Fruit fly (Drosophila melanogaster): ENCODE measurements around the gene Grx3.
A peak's percentile ranks its signal among the peaks of the same experiment; 100 is the strongest.

Grx3 gene

dm6 chr2L:13398614-13399161 lies 32.4 kb downstream of the Grx3 start, which contains the start of the genes CG10859 and CG7110 (continued):
- no peak for TF ChIP-seq otp (GFP tag; IDR thresholded peaks at IDR 0.05)
- peak; percentile 35 for TF ChIP-seq CG8388 (GFP tag; optimal IDR thresholded peaks at IDR 0.05)
- TF ChIP-seq NK7.1 (GFP tag; optimal IDR thresholded peaks at IDR 0.05): no peak
- TF ChIP-seq sr (GFP tag; IDR thresholded peaks at IDR 0.05): no peak
- TF ChIP-seq dmrt11E (tag; optimal IDR thresholded peaks at IDR 0.05): peak; percentile 31
- no peak for TF ChIP-seq Lpt (GFP tag; optimal IDR thresholded peaks at IDR 0.05)
- TF ChIP-seq CG32532 (GFP tag; IDR thresholded peaks at IDR 0.05): peak; percentile 55; the same call in 1 of the 2 replicates
- TF ChIP-seq sc (optimal IDR thresholded peaks at IDR 0.05): no peak
- TF ChIP-seq sc (GFP tag; optimal IDR thresholded peaks at IDR 0.05): peak; percentile 7
- TF ChIP-seq Trl (optimal IDR thresholded peaks at IDR 0.05): no peak
- no peak for TF ChIP-seq Trl (GFP tag; optimal IDR thresholded peaks at IDR 0.05)
- peak; percentile 91 for TF ChIP-seq Med (GFP tag)
- no peak for TF ChIP-seq Antp (GFP tag; optimal IDR thresholded peaks at IDR 0.05)
- TF ChIP-seq ro (GFP tag; IDR thresholded peaks at IDR 0.05): no peak
- TF ChIP-seq unpg (GFP tag; optimal IDR thresholded peaks at IDR 0.05): peak; percentile 59
- no peak for TF ChIP-seq jigr1 (GFP tag; IDR thresholded peaks at IDR 0.05)
- TF ChIP-seq Rfx (GFP tag; IDR thresholded peaks at IDR 0.05): peak; percentile 9; the same call in 1 of the 2 replicates
- peak; percentile 56 for TF ChIP-seq CG1233 (GFP tag; optimal IDR thresholded peaks at IDR 0.05)
- TF ChIP-seq CG14710 (tag; optimal IDR thresholded peaks at IDR 0.05): peak; percentile 65
- no peak for TF ChIP-seq ems (GFP tag; optimal IDR thresholded peaks at IDR 0.05)
- peak; percentile 29 for TF ChIP-seq CG11723 (GFP tag; optimal IDR thresholded peaks at IDR 0.05)
- no peak for TF ChIP-seq toy (GFP tag; IDR thresholded peaks at IDR 0.05)
- peak; percentile 46 for TF ChIP-seq HmgZ (tag; optimal IDR thresholded peaks at IDR 0.05)
- TF ChIP-seq CG13775 (GFP tag; optimal IDR thresholded peaks at IDR 0.05): peak; percentile 66
- TF ChIP-seq Atf6 (GFP tag; IDR thresholded peaks at IDR 0.05): peak; percentile 42; the same call in 1 of the 2 replicates
- no peak for TF ChIP-seq pum (GFP tag; optimal IDR thresholded peaks at IDR 0.05)
- TF ChIP-seq bcd (GFP tag; optimal IDR thresholded peaks at IDR 0.05): peak; percentile 63
- no peak for TF ChIP-seq hb (GFP tag; IDR thresholded peaks at IDR 0.05; ENCODE audit: partially characterized antibody)
- peak; percentile 10 for TF ChIP-seq BEAF-32 (GFP tag; optimal IDR thresholded peaks at IDR 0.05)
- no peak for TF ChIP-seq luna (GFP tag; optimal IDR thresholded peaks at IDR 0.05)
- no peak for TF ChIP-seq CG5953 (GFP tag; IDR thresholded peaks at IDR 0.05)
- TF ChIP-seq CG10565 (GFP tag; optimal IDR thresholded peaks at IDR 0.05): no peak
- no peak for TF ChIP-seq Ravus (GFP tag; IDR thresholded peaks at IDR 0.05)
- TF ChIP-seq org-1 (GFP tag; optimal IDR thresholded peaks at IDR 0.05): no peak
- peak; percentile 29 for TF ChIP-seq Myb (GFP tag; optimal IDR thresholded peaks at IDR 0.05)
- no peak for TF ChIP-seq CG6175 (GFP tag; IDR thresholded peaks at IDR 0.05)
- peak; percentile 31 for TF ChIP-seq Hsf (GFP tag; optimal IDR thresholded peaks at IDR 0.05)
- no peak for TF ChIP-seq CG9437 (GFP tag; optimal IDR thresholded peaks at IDR 0.05)
- peak; percentile 62 for TF ChIP-seq HLHmδ (GFP tag; optimal IDR thresholded peaks at IDR 0.05)
- TF ChIP-seq Oli (tag; optimal IDR thresholded peaks at IDR 0.05): no peak
- no peak for TF ChIP-seq br (optimal IDR thresholded peaks at IDR 0.05)
- peak; percentile 29; the same call in 1 of the 2 replicates for TF ChIP-seq Bgb (GFP tag; IDR thresholded peaks at IDR 0.05; ENCODE audit: partially characterized antibody)
- TF ChIP-seq stwl (tag; optimal IDR thresholded peaks at IDR 0.05): peak; percentile 87
- TF ChIP-seq ttk (GFP tag; IDR thresholded peaks at IDR 0.05): no peak
- peak; percentile 40 for TF ChIP-seq CG2116 (GFP tag; optimal IDR thresholded peaks at IDR 0.05)
- no peak for TF ChIP-seq H15 (GFP tag; IDR thresholded peaks at IDR 0.05)
- no peak for TF ChIP-seq CG6254 (GFP tag; optimal IDR thresholded peaks at IDR 0.05)
- no peak for TF ChIP-seq CG1832 (GFP tag; optimal IDR thresholded peaks at IDR 0.05)
- no peak for TF ChIP-seq Dref (GFP tag; IDR thresholded peaks at IDR 0.05)
- TF ChIP-seq Jarid2 (GFP tag; optimal IDR thresholded peaks at IDR 0.05): peak; percentile 16
- no peak for TF ChIP-seq abd-A (tag; optimal IDR thresholded peaks at IDR 0.05)
- TF ChIP-seq sd (tag; optimal IDR thresholded peaks at IDR 0.05): no peak
